Fruit fly (Drosophila melanogaster): ENCODE measurements around the gene CG42847.

- TF ChIP-seq Mnt (GFP tag; optimal IDR thresholded peaks at IDR 0.05) (peak; percentile 80), CG14711 (tag; optimal IDR thresholded peaks at IDR 0.05) (peak; percentile 83), toe (GFP tag; optimal IDR thresholded peaks at IDR 0.05) (peak; percentile 88), Hr96 (GFP tag; optimal IDR thresholded peaks at IDR 0.05) (peak; percentile 76), cic (GFP tag; optimal IDR thresholded peaks at IDR 0.05) (peak; percentile 93), CG11617 (GFP tag; optimal IDR thresholded peaks at IDR 0.05) (peak; percentile 97), kay (GFP tag; ENCODE audit: borderline replicate concordance) (peak; percentile 95), CG33017 (tag; optimal IDR thresholded peaks at IDR 0.05) (peak; percentile 92), CG1620 (GFP tag; optimal IDR thresholded peaks at IDR 0.05) (peak; percentile 90), bab1 (GFP tag; optimal IDR thresholded peaks at IDR 0.05) (peak; percentile 96)
Measured at dm6 chr2L:9449257-9449972, 21.7 kb downstream of the CG42847 start.

Data from whole organism, adult.